Fruit fly (Drosophila melanogaster) S2 (cell line): Measurements from ENCODE around the gene CG43089.

Experiments used
- CG8478 ChIP-seq: fragments of >200 bp; optimal IDR thresholded peaks from 2 replicates; lab custom pipeline; 2018
- CTCF ChIP-seq, 2 experiments: fragments of >200 bp; optimal IDR thresholded peaks; 2 replicates each; lab custom pipeline; 2018

DNA sequence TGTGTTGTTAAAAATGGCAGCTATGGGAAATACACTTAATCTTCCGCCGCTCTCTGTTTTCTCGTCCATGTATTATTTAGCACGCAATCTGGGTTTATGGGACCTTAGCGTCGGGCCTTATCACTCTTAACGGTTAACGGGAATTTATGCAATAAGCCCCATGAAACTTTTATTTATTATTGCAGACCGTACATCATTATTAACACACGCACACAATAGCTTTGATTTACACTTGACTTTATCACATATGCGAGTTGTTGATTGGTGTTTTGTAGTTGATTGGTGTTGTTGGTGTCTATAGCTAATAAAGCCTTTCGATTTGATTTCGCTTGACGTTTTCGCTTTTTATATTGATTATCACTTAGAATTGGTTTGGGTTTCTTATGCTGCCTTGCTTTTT lies 44.8 kb downstream of the CG43089 start:
- no peak for TF ChIP-seq CG8478 (lab: Kevin White, UChicago)
- TF ChIP-seq CTCF (optimal IDR thresholded peaks at IDR 0.05; lab: Kevin White, UChicago): no peak
